Worm (Caenorhabditis elegans) whole organism, L1 larva: ENCODE results near the gene ugt-64.
"Not testable (repeated sequence)": the region's sequence is repeated elsewhere in the genome, so short reads cannot be mapped to it uniquely, and the experiment has no call there.

Experiments used
- C04F5.9 ChIP-seq: sonication (generic microtip); optimal IDR thresholded peaks from 2 replicates; lab custom pipeline; 2016; ENCODE audit warnings: missing genetic modification characterization, missing compliant biosample characterization
- C16A3.4 ChIP-seq: fragments of 150-350 bp; optimal IDR thresholded peaks from 2 replicates; lab custom pipeline; 2014; ENCODE audit warnings: missing biosample characterization, missing genetic modification characterization
- C34B4.2 ChIP-seq: sonication (generic microtip); optimal IDR thresholded peaks from 2 replicates; lab custom pipeline; 2017; ENCODE audit warnings: mild to moderate bottlenecking, missing genetic modification characterization, missing compliant biosample characterization
- Y116A8C.19 ChIP-seq: sonication (generic microtip); optimal IDR thresholded peaks from 2 replicates; lab custom pipeline; 2016; ENCODE audit warnings: missing compliant biosample characterization, missing genetic modification characterization, borderline replicate concordance
- ama-1 ChIP-seq: fragments of 150-350 bp; optimal IDR thresholded peaks from 2 replicates; lab custom pipeline; 2014
- blmp-1 ChIP-seq: fragments of 150-350 bp; optimal IDR thresholded peaks from 2 replicates; lab custom pipeline; 2014; ENCODE audit warnings: missing biosample characterization, missing genetic modification characterization
- ceh-82 ChIP-seq, 3 experiments: fragments of 150-350 bp in 1 of 3; sonication (generic microtip) in 2 of 3; optimal IDR thresholded peaks; 2 replicates each; lab custom pipeline; 2014 to 2017; ENCODE audit warnings: missing biosample characterization in 3 of 3, missing genetic modification characterization in 3 of 3
- ceh-90 ChIP-seq: sonication (generic microtip); optimal IDR thresholded peaks from 2 replicates; lab custom pipeline; 2016; ENCODE audit warnings: missing genetic modification characterization, missing compliant biosample characterization
- efl-1 ChIP-seq, 4 experiments: fragments of 150-350 bp; optimal IDR thresholded peaks in 3 of 4; peaks in 1 of 4; 1 replicate in 1 of 4; 2 replicates in 3 of 4; lab custom pipeline; 2014; ENCODE audit warnings: missing biosample characterization in 2 of 4, missing genetic modification characterization in 2 of 4, missing genetic modification reagents in 2 of 4
- elt-2 ChIP-seq: sonication (generic microtip); optimal IDR thresholded peaks from 2 replicates; lab custom pipeline; 2016; ENCODE audit warnings: missing genetic modification characterization, mild to moderate bottlenecking, inconsistent platforms, missing compliant biosample characterization, missing genetic modification reagents
- grh-1 ChIP-seq: fragments of 200-800 bp; sonication (Bioruptor generic); IDR thresholded peaks from 2 replicates; pipeline ENCODE4 v1.3.6; 2022; ENCODE audit warnings: missing genetic modification reagents, missing genetic modification characterization, missing compliant biosample characterization
- hlh-17 ChIP-seq: fragments of 200-800 bp; sonication (Bioruptor generic); optimal IDR thresholded peaks from 2 replicates; lab custom pipeline; 2018; ENCODE audit warnings: missing genetic modification characterization, mild to moderate bottlenecking, missing compliant biosample characterization, moderate library complexity, borderline replicate concordance
- jun-1 ChIP-seq: fragments of 150-350 bp; optimal IDR thresholded peaks from 2 replicates; lab custom pipeline; 2014; ENCODE audit warnings: missing biosample characterization, missing genetic modification reagents, missing genetic modification characterization
- lin-13 ChIP-seq: fragments of 150-350 bp; optimal IDR thresholded peaks from 2 replicates; lab custom pipeline; 2014; ENCODE audit warnings: missing biosample characterization, missing genetic modification reagents, missing genetic modification characterization
- lin-15B ChIP-seq: fragments of 150-350 bp; sonication (generic microtip); optimal IDR thresholded peaks from 3 replicates; lab custom pipeline; 2014; ENCODE audit warnings: missing biosample characterization, missing genetic modification characterization
- lir-3 ChIP-seq: sonication (generic microtip); optimal IDR thresholded peaks from 2 replicates; lab custom pipeline; 2016; ENCODE audit warnings: mild to moderate bottlenecking, missing genetic modification characterization, moderate library complexity, missing compliant biosample characterization; ENCODE audit not compliant: poor library complexity
- lsy-2 ChIP-seq, 2 experiments: fragments of 150-350 bp; optimal IDR thresholded peaks; 2 replicates each; lab custom pipeline; 2014; ENCODE audit warnings: missing biosample characterization in 2 of 2, missing genetic modification characterization in 2 of 2
- mdl-1 ChIP-seq, 2 experiments: fragments of 150-350 bp; optimal IDR thresholded peaks; 2 replicates each; lab custom pipeline; 2014 to 2017; ENCODE audit warnings: missing biosample characterization in 2 of 2, missing genetic modification characterization in 2 of 2, inconsistent platforms in 1 of 2
- mep-1 ChIP-seq: fragments of 150-350 bp; optimal IDR thresholded peaks from 2 replicates; lab custom pipeline; 2014; ENCODE audit warnings: missing biosample characterization, missing genetic modification characterization
- nhr-11 ChIP-seq: fragments of 150-350 bp; optimal IDR thresholded peaks from 2 replicates; lab custom pipeline; 2014; ENCODE audit warnings: missing biosample characterization, missing genetic modification characterization
- nhr-19 ChIP-seq: fragments of 200-800 bp; sonication (Bioruptor generic); conservative IDR thresholded peaks from 2 replicates; pipeline ENCODE4 v1.3.6; 2022; ENCODE audit warnings: missing genetic modification characterization, missing compliant biosample characterization
- nhr-71 ChIP-seq: sonication (generic microtip); optimal IDR thresholded peaks from 2 replicates; lab custom pipeline; 2016; ENCODE audit warnings: mild to moderate bottlenecking, missing genetic modification characterization, moderate library complexity, missing compliant biosample characterization
- nhr-76 ChIP-seq: sonication (generic microtip); optimal IDR thresholded peaks from 2 replicates; lab custom pipeline; 2017; ENCODE audit warnings: missing biosample characterization, missing genetic modification characterization
- nhr-85 ChIP-seq: sonication (generic microtip); peaks from one replicate; lab custom pipeline; 2016; ENCODE audit warnings: missing genetic modification characterization, inconsistent platforms, missing compliant biosample characterization
- pag-3 ChIP-seq: sonication (generic microtip); optimal IDR thresholded peaks from 2 replicates; lab custom pipeline; 2017; ENCODE audit warnings: missing genetic modification characterization, mild to moderate bottlenecking, missing compliant biosample characterization, antibody characterized with exemption, borderline replicate concordance; ENCODE audit not compliant: insufficient read depth
- pax-3 ChIP-seq: fragments of 200-800 bp; sonication (Bioruptor generic); optimal IDR thresholded peaks from 2 replicates; lab custom pipeline; 2018; ENCODE audit warnings: mild to moderate bottlenecking, missing genetic modification characterization, moderate library complexity, missing compliant biosample characterization
- rnt-1 ChIP-seq: sonication (generic microtip); optimal IDR thresholded peaks from 2 replicates; lab custom pipeline; 2016; ENCODE audit warnings: mild to moderate bottlenecking, missing genetic modification characterization, moderate library complexity, missing compliant biosample characterization
- skn-1 ChIP-seq: fragments of 150-350 bp; optimal IDR thresholded peaks from 2 replicates; lab custom pipeline; 2014; ENCODE audit warnings: missing biosample characterization, missing genetic modification characterization
- snpc-4 ChIP-seq: fragments of 150-350 bp; optimal IDR thresholded peaks from 2 replicates; lab custom pipeline; 2014; ENCODE audit warnings: missing biosample characterization, missing genetic modification characterization
- swsn-7 ChIP-seq: sonication (generic microtip); optimal IDR thresholded peaks from 2 replicates; lab custom pipeline; 2016; ENCODE audit warnings: missing genetic modification characterization, missing compliant biosample characterization
- tbx-2 ChIP-seq: sonication (generic microtip); optimal IDR thresholded peaks from 2 replicates; lab custom pipeline; 2016; ENCODE audit warnings: missing genetic modification characterization, missing compliant biosample characterization
- unc-62 ChIP-seq: fragments of 150-350 bp; optimal IDR thresholded peaks from 2 replicates; lab custom pipeline; 2014; ENCODE audit warnings: missing biosample characterization, missing genetic modification reagents, missing genetic modification characterization
- unc-98 ChIP-seq: fragments of 200-800 bp; sonication (Bioruptor generic); IDR thresholded peaks from 2 replicates; pipeline ENCODE4 v1.3.6; 2022; ENCODE audit warnings: missing genetic modification characterization, missing compliant biosample characterization
- vab-15 ChIP-seq: sonication (generic microtip); optimal IDR thresholded peaks from 2 replicates; lab custom pipeline; 2017; ENCODE audit warnings: missing genotype, mild to moderate bottlenecking, missing genetic modification characterization, missing compliant biosample characterization
- xbp-1 ChIP-seq: sonication (generic microtip); optimal IDR thresholded peaks from 2 replicates; lab custom pipeline; 2016; ENCODE audit warnings: missing genetic modification characterization, missing compliant biosample characterization
- zip-4 ChIP-seq: fragments of 200-800 bp; sonication (Bioruptor generic); optimal IDR thresholded peaks from 2 replicates; lab custom pipeline; 2018; ENCODE audit warnings: mild to moderate bottlenecking, missing genetic modification characterization, moderate library complexity, missing compliant biosample characterization
- ztf-11 ChIP-seq, 2 experiments: sonication (generic microtip); optimal IDR thresholded peaks; 2 replicates each; lab custom pipeline; 2016 to 2017; ENCODE audit warnings: missing genetic modification characterization in 2 of 2, missing biosample characterization in 1 of 2, missing compliant biosample characterization in 1 of 2

The ugt-64 gene

DNA sequence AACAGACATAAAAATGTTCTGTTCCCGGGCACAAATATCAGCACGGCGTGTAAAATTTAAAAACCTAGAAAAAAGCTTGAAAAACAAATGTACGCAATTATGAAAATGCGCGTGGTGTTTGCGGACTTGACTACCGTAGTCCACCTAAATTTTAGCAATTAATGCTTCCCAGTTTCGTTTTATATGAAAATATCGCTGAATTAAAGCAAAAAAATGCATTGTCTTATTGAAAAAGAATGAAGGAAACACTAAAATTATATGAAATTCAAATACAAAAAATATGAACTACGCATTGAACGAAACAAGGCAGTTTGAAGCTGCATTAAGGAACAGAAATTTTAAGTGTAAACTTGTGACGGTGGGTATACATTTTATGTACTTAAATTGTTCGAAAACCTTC lies at the start of gene ugt-64:
ugt-64 (minus strand) TSS at position 101 of the 400 bp plus-strand sequence.
- TF ChIP-seq ztf-11 (tag; optimal IDR thresholded peaks at IDR 0.05; lab: Kevin White, UChicago); nhr-76 (tag; lab: Kevin White, UChicago); C04F5.9 (tag; lab: Kevin White, UChicago): not testable (repeated sequence)

DNA sequence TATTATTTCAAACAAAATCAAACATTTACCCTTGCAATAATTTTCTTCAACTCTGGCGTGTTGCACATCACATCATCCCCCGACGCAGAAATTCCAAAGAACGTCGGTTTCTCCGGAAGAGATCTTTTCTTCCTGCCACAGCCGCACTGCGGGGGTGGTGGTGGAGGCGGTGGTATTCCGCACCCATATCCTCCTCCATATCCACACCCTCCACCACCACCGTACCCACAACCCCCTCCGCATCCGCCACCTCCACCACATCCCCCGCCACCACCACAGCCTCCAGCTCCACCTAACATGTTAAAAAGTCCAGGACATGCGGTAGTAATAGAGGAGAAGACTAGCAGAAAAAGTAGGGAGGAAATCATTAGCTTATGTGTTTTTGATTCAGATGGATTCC lies 48.7 kb upstream of the ugt-64 start, which contains the start of gene grl-29:
grl-29 (minus strand) TSS at position 368 of the 400 bp plus-strand sequence.
- TF ChIP-seq lsy-2 (tag; optimal IDR thresholded peaks at IDR 0.05; lab: Kevin White, UChicago) (no peak), ceh-90 (tag; lab: Kevin White, UChicago) (no peak), lir-3 (tag; lab: Kevin White, UChicago) (no peak), swsn-7 (tag; lab: Kevin White, UChicago) (no peak), nhr-19 (no peak), blmp-1 (tag; lab: Kevin White, UChicago) (no peak), vab-15 (tag; lab: Kevin White, UChicago) (no peak), unc-62 (GFP tag; lab: Kevin White, UChicago) (no peak), C34B4.2 (tag; lab: Kevin White, UChicago) (no peak)

ce11 chrV:3552740-3553469 lies 46.8 kb upstream of the ugt-64 start, which contains the start of gene T24A6.20:
TSS of gene T24A6.20 (plus strand) at chrV:3553134.
- TF ChIP-seq Y116A8C.19 (tag; lab: Kevin White, UChicago) (no peak), elt-2 (peak; percentile 70), efl-1 (optimal IDR thresholded peaks at IDR 0.05; lab: Kevin White, UChicago) (no peak), efl-1 (GFP tag; optimal IDR thresholded peaks at IDR 0.05 in 1 of 2; lab: Kevin White, UChicago) (peak in 1 of 2 experiments; percentile 91), blmp-1 (tag; lab: Kevin White, UChicago) (peak; percentile 35), grh-1 (GFP tag; lab: Robert Waterston, UW) (no peak), jun-1 (tag; lab: Kevin White, UChicago) (no peak)

- TF ChIP-seq lin-13 (GFP tag; lab: Kevin White, UChicago) (no peak), nhr-71 (tag; lab: Kevin White, UChicago) (no peak), pag-3 (tag; lab: Kevin White, UChicago) (no peak), vab-15 (tag; lab: Kevin White, UChicago) (no peak), rnt-1 (tag; lab: Kevin White, UChicago) (no peak), nhr-85 (tag; lab: Kevin White, UChicago) (peak; percentile 1), nhr-11 (no peak)
These were observed 45.6 kb upstream of the ugt-64 start, which contains the start of gene grl-28 for ce11 chrV:3551765-3552164. TSS of gene grl-28 (minus strand) at chrV:3551865.

DNA sequence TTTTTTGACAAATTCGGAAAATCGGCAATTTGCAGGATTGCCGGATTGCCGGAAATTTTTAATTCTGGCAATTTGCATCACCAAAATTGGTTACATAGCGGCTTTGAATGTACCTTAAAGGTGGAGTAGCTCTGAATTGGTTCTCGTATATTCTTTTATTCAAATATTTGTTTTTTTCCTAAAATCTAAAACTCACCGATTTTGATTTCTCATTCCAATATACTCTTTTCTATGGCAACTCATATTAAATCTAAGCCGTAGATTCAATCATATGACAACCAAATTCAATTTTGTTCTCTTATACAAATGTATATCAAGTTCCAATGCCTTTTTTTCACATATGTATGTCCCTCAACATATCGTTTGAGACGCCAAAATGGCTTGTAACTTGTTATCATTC lies 43.4 kb upstream of the ugt-64 start, which contains the start of gene sri-21:
sri-21 (plus strand) TSS at position 301 of the 400 bp plus-strand sequence.
- TF ChIP-seq nhr-85 (tag; lab: Kevin White, UChicago) (no peak), ama-1 (no peak), tbx-2 (tag; lab: Kevin White, UChicago) (no peak), C04F5.9 (tag; lab: Kevin White, UChicago) (no peak), xbp-1 (tag; lab: Kevin White, UChicago) (no peak), mep-1 (no peak), snpc-4 (no peak), unc-98 (GFP tag; lab: Robert Waterston, UW) (no peak), ceh-82 (tag; optimal IDR thresholded peaks at IDR 0.05; lab: Kevin White, UChicago) (no peak), pax-3 (tag; lab: Kevin White, UChicago) (no peak), nhr-19 (no peak), lin-15B (tag; lab: Kevin White, UChicago) (no peak), swsn-7 (tag; lab: Kevin White, UChicago) (no peak), mdl-1 (tag; optimal IDR thresholded peaks at IDR 0.05; lab: Kevin White, UChicago) (no peak), C16A3.4 (tag; lab: Kevin White, UChicago) (no peak), zip-4 (GFP tag; lab: Kevin White, UChicago) (no peak), skn-1 (tag; lab: Kevin White, UChicago) (no peak), hlh-17 (no peak)
- TF ChIP-seq, all 84 proteins: peak for 0
